Worm (Caenorhabditis elegans): ENCODE data around the gene kvs-1.

ce11 chrX:7655469-7656003 is 51.4 kb downstream of the kvs-1 start:
- TF ChIP-seq fos-1 (tag; optimal IDR thresholded peaks at IDR 0.05) = no peak
- no peak for TF ChIP-seq ceh-82 (tag; optimal IDR thresholded peaks at IDR 0.05)
- TF ChIP-seq aly-2 (tag; optimal IDR thresholded peaks at IDR 0.05) = no peak
- no peak for TF ChIP-seq elt-3 (tag; optimal IDR thresholded peaks at IDR 0.05)
- TF ChIP-seq nhr-90 (tag; optimal IDR thresholded peaks at IDR 0.05; ENCODE audit: poor library complexity) = no peak
- no peak for TF ChIP-seq pqm-1 (tag; optimal IDR thresholded peaks at IDR 0.05)
- TF ChIP-seq snu-23 (GFP tag; optimal IDR thresholded peaks at IDR 0.05) = no peak
- TF ChIP-seq unc-130 (tag; optimal IDR thresholded peaks at IDR 0.05) = no peak
- TF ChIP-seq egl-27 (tag; optimal IDR thresholded peaks at IDR 0.05) = no peak
- TF ChIP-seq fkh-4 (tag; optimal IDR thresholded peaks at IDR 0.05; ENCODE audit: borderline replicate concordance) = no peak
- TF ChIP-seq unc-62 (GFP tag; optimal IDR thresholded peaks at IDR 0.05) = no peak

Measured in whole organism, L1 larva.